Worm (Caenorhabditis elegans) whole organism, late embryonic: ENCODE measurements around the gene clec-6.

Source experiments
- C08G9.2 ChIP-seq: sonication (generic microtip); optimal IDR thresholded peaks from 2 replicates; lab custom pipeline; 2016; ENCODE audit warnings: mild to moderate bottlenecking, missing genetic modification characterization, moderate library complexity, missing compliant biosample characterization
- F13H6.1 ChIP-seq: sonication (generic microtip); optimal IDR thresholded peaks from 2 replicates; lab custom pipeline; 2016; ENCODE audit warnings: missing genetic modification characterization, missing compliant biosample characterization
- K09A11.1 ChIP-seq: sonication (generic microtip); optimal IDR thresholded peaks from 2 replicates; lab custom pipeline; 2017; ENCODE audit warnings: antibody characterized with exemption, mild to moderate bottlenecking, missing genetic modification characterization, missing compliant biosample characterization; ENCODE audit not compliant: insufficient read depth
- ahr-1 ChIP-seq: sonication (generic microtip); optimal IDR thresholded peaks from 2 replicates; lab custom pipeline; 2016; ENCODE audit warnings: missing genetic modification characterization, missing compliant biosample characterization
- ama-1 ChIP-seq: fragments of 150-350 bp; optimal IDR thresholded peaks from 2 replicates; lab custom pipeline; 2014
- ceh-18 ChIP-seq: sonication (generic microtip); optimal IDR thresholded peaks from 2 replicates; lab custom pipeline; 2016; ENCODE audit warnings: missing genetic modification characterization, missing compliant biosample characterization
- ceh-19 ChIP-seq: fragments of 200-800 bp; sonication (Bioruptor generic); optimal IDR thresholded peaks from 2 replicates; lab custom pipeline; 2018; ENCODE audit warnings: mild to moderate bottlenecking, missing genetic modification characterization, missing compliant biosample characterization
- ceh-2 ChIP-seq: sonication (generic microtip); optimal IDR thresholded peaks from 2 replicates; lab custom pipeline; 2016; ENCODE audit warnings: missing genotype, missing genetic modification characterization, missing compliant biosample characterization
- ceh-30 ChIP-seq: fragments of 150-350 bp; optimal IDR thresholded peaks from 2 replicates; lab custom pipeline; 2014; ENCODE audit warnings: missing biosample characterization, missing genetic modification characterization
- ceh-31 ChIP-seq: sonication (generic microtip); optimal IDR thresholded peaks from 2 replicates; lab custom pipeline; 2016; ENCODE audit warnings: missing genetic modification characterization, missing compliant biosample characterization
- ceh-34 ChIP-seq: sonication (generic microtip); optimal IDR thresholded peaks from 2 replicates; lab custom pipeline; 2016; ENCODE audit warnings: mild to moderate bottlenecking, missing genetic modification characterization, missing compliant biosample characterization
- ceh-45 ChIP-seq: fragments of 200-800 bp; sonication (Bioruptor generic); IDR thresholded peaks from 2 replicates; pipeline ENCODE4 v1.3.6; 2022; ENCODE audit warnings: missing genetic modification reagents, missing genetic modification characterization, missing compliant biosample characterization
- ceh-48 ChIP-seq: sonication (generic microtip); optimal IDR thresholded peaks from 2 replicates; lab custom pipeline; 2016; ENCODE audit warnings: missing genetic modification characterization, inconsistent platforms, missing compliant biosample characterization
- ceh-6 ChIP-seq: fragments of 200-800 bp; sonication (Bioruptor generic); optimal IDR thresholded peaks from 2 replicates; lab custom pipeline; 2018; ENCODE audit warnings: mild to moderate bottlenecking, missing genetic modification characterization, missing compliant biosample characterization
- ceh-9 ChIP-seq: sonication (generic microtip); optimal IDR thresholded peaks from 2 replicates; lab custom pipeline; 2016; ENCODE audit warnings: mild to moderate bottlenecking, missing genetic modification characterization, inconsistent platforms, missing compliant biosample characterization
- dmd-4 ChIP-seq: sonication (generic microtip); optimal IDR thresholded peaks from 2 replicates; lab custom pipeline; 2016; ENCODE audit warnings: borderline replicate concordance, missing genetic modification characterization, missing compliant biosample characterization
- elt-2 ChIP-seq: sonication (generic microtip); optimal IDR thresholded peaks from 2 replicates; lab custom pipeline; 2016; ENCODE audit warnings: missing genetic modification reagents, missing genetic modification characterization, missing compliant biosample characterization
- ets-4 ChIP-seq: sonication (generic microtip); optimal IDR thresholded peaks from 2 replicates; lab custom pipeline; 2016; ENCODE audit warnings: missing genetic modification characterization, missing compliant biosample characterization
- fax-1 ChIP-seq: sonication (generic microtip); optimal IDR thresholded peaks from 2 replicates; lab custom pipeline; 2016; ENCODE audit warnings: missing genotype, missing genetic modification characterization, missing compliant biosample characterization
- fkh-10 ChIP-seq: fragments of 150-350 bp; optimal IDR thresholded peaks from 2 replicates; lab custom pipeline; 2014; ENCODE audit warnings: missing biosample characterization, missing genetic modification reagents, missing genetic modification characterization
- hlh-6 ChIP-seq: sonication (generic microtip); optimal IDR thresholded peaks from 2 replicates; lab custom pipeline; 2016; ENCODE audit warnings: missing genotype, missing genetic modification characterization, missing compliant biosample characterization
- hlh-8 ChIP-seq: sonication (generic microtip); optimal IDR thresholded peaks from 2 replicates; lab custom pipeline; 2016; ENCODE audit warnings: missing genotype, missing genetic modification characterization, missing compliant biosample characterization
- lim-6 ChIP-seq: sonication (generic microtip); optimal IDR thresholded peaks from 2 replicates; lab custom pipeline; 2016; ENCODE audit warnings: missing genetic modification characterization, missing compliant biosample characterization
- mec-3 ChIP-seq: sonication (generic microtip); optimal IDR thresholded peaks from 2 replicates; lab custom pipeline; 2016; ENCODE audit warnings: borderline replicate concordance, missing genetic modification characterization, missing compliant biosample characterization
- nfya-1 ChIP-seq: sonication (generic microtip); optimal IDR thresholded peaks from 2 replicates; lab custom pipeline; 2017; ENCODE audit warnings: missing genetic modification characterization, mild to moderate bottlenecking, missing compliant biosample characterization, antibody characterized with exemption, moderate library complexity
- nhr-11 ChIP-seq: fragments of 150-350 bp; optimal IDR thresholded peaks from 2 replicates; lab custom pipeline; 2014; ENCODE audit warnings: missing biosample characterization, missing genetic modification characterization
- npax-4 ChIP-seq: sonication (generic microtip); optimal IDR thresholded peaks from 2 replicates; lab custom pipeline; 2016; ENCODE audit warnings: missing genetic modification characterization, missing compliant biosample characterization
- pag-3 ChIP-seq: sonication (generic microtip); optimal IDR thresholded peaks from 2 replicates; lab custom pipeline; 2016; ENCODE audit warnings: missing compliant biosample characterization, missing genetic modification characterization, borderline replicate concordance
- pat-9 ChIP-seq: fragments of 200-800 bp; sonication (Bioruptor generic); optimal IDR thresholded peaks from 2 replicates; lab custom pipeline; 2018; ENCODE audit warnings: mild to moderate bottlenecking, missing genetic modification characterization, moderate library complexity, missing compliant biosample characterization
- pha-4 ChIP-seq: fragments of 150-350 bp; optimal IDR thresholded peaks from 2 replicates; lab custom pipeline; 2018; ENCODE audit warnings: missing biosample characterization, missing genetic modification reagents, missing genetic modification characterization
- pqm-1 ChIP-seq: sonication (generic microtip); optimal IDR thresholded peaks from 2 replicates; lab custom pipeline; 2016; ENCODE audit warnings: missing genetic modification characterization, missing compliant biosample characterization
- ref-2 ChIP-seq: sonication (generic microtip); optimal IDR thresholded peaks from 2 replicates; lab custom pipeline; 2016; ENCODE audit warnings: missing genetic modification characterization, missing compliant biosample characterization
- rnt-1 ChIP-seq: sonication (generic microtip); optimal IDR thresholded peaks from 2 replicates; lab custom pipeline; 2016; ENCODE audit warnings: missing genetic modification characterization, missing compliant biosample characterization
- sdc-2 ChIP-seq: sonication (generic microtip); optimal IDR thresholded peaks from 2 replicates; lab custom pipeline; 2016; ENCODE audit warnings: missing genotype, missing genetic modification characterization, missing compliant biosample characterization
- tbx-7 ChIP-seq: sonication (generic microtip); optimal IDR thresholded peaks from 2 replicates; lab custom pipeline; 2016; ENCODE audit warnings: missing genotype, missing genetic modification characterization, missing compliant biosample characterization
- ttx-3 ChIP-seq: sonication (generic microtip); optimal IDR thresholded peaks from 2 replicates; lab custom pipeline; 2016; ENCODE audit warnings: missing genetic modification reagents, missing genetic modification characterization, missing compliant biosample characterization
- unc-3 ChIP-seq, 2 experiments: fragments of 200-800 bp in 1 of 2; sonication (Bioruptor generic) in 1 of 2; sonication (generic microtip) in 1 of 2; conservative IDR thresholded peaks in 1 of 2; optimal IDR thresholded peaks in 1 of 2; 2 replicates each; pipeline versions ENCODE4 v1.3.6 to Lab custom; 2016 to 2022; ENCODE audit warnings: missing compliant biosample characterization in 2 of 2, missing genetic modification characterization in 2 of 2, missing genetic modification reagents in 1 of 2
- unc-55 ChIP-seq: sonication (generic microtip); optimal IDR thresholded peaks from 2 replicates; lab custom pipeline; 2017; ENCODE audit warnings: missing biosample characterization, missing genetic modification reagents, missing genetic modification characterization
- zip-5 ChIP-seq: sonication (generic microtip); optimal IDR thresholded peaks from 2 replicates; lab custom pipeline; 2016; ENCODE audit warnings: missing genetic modification characterization, missing compliant biosample characterization
- ztf-16 ChIP-seq: sonication (generic microtip); optimal IDR thresholded peaks from 2 replicates; lab custom pipeline; 2017; ENCODE audit warnings: missing genetic modification characterization, missing compliant biosample characterization

Gene clec-6

DNA sequence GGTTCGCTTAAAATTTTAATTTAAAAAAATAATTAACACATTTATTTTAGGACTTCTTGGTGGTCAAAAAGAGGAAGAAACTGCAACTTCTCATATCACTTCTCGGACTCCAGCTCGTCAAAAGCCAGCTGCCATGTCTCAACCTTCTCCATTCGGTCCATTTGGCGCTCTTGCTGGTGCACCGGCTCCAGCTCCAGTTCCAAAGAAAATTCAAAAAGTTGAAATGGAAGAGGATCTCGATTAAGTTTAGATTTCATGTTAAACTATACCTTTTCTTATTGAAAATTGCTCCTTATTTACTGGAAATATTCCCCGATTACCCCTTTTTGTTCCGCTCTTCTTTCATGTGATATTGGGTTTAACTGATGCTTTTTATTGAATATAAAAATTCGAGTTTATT is 26.5 kb upstream of the clec-6 start:
- TF ChIP-seq sdc-2 (tag; lab: Kevin White, UChicago) (no peak), ama-1 (lab: Kevin White, UChicago) (no peak), pag-3 (tag; lab: Kevin White, UChicago) (no peak), elt-2 (no peak), unc-55 (GFP tag; lab: Kevin White, UChicago) (no peak), pqm-1 (tag; lab: Kevin White, UChicago) (no peak), hlh-6 (tag; lab: Kevin White, UChicago) (no peak), rnt-1 (no peak), ceh-31 (tag; lab: Kevin White, UChicago) (no peak), ttx-3 (tag; lab: Kevin White, UChicago) (no peak), dmd-4 (tag; lab: Kevin White, UChicago) (no peak), ceh-9 (tag; lab: Kevin White, UChicago) (no peak), ceh-18 (tag; lab: Kevin White, UChicago) (no peak), fax-1 (tag; lab: Kevin White, UChicago) (no peak), nhr-11 (no peak), mec-3 (no peak), ceh-30 (tag; lab: Kevin White, UChicago) (no peak)
- TF ChIP-seq, all 69 proteins: peak for 0

- TF ChIP-seq ets-4 (tag; lab: Kevin White, UChicago) (peak; percentile 75), tbx-7 (tag; lab: Kevin White, UChicago) (peak; percentile 71), unc-55 (GFP tag; lab: Kevin White, UChicago) (peak; percentile 30), ceh-30 (tag; lab: Kevin White, UChicago) (no peak), ztf-16 (tag; lab: Kevin White, UChicago) (peak; percentile 13), ceh-6 (no peak), fax-1 (tag; lab: Kevin White, UChicago) (peak; percentile 2), lim-6 (tag; lab: Kevin White, UChicago) (peak; percentile 39), ceh-18 (tag; lab: Kevin White, UChicago) (peak; percentile 38), rnt-1 (peak; percentile 7), pha-4 (tag; lab: Kevin White, UChicago) (no peak), C08G9.2 (peak; percentile 85), fkh-10 (no peak), ceh-2 (tag; lab: Kevin White, UChicago) (peak; percentile 71), hlh-8 (tag; lab: Kevin White, UChicago) (peak; percentile 72), ref-2 (peak; percentile 25), ceh-31 (tag; lab: Kevin White, UChicago) (peak; percentile 85), zip-5 (tag; lab: Kevin White, UChicago) (peak; percentile 52), unc-3 (GFP tag; conservative IDR thresholded peaks at IDR 0.05; lab: Robert Waterston, UW) (no peak), unc-3 (tag; optimal IDR thresholded peaks at IDR 0.05; lab: Kevin White, UChicago) (no peak), npax-4 (tag; lab: Kevin White, UChicago) (no peak)
Measured at ce11 chrIII:4912317-4912716, 25.1 kb upstream of the clec-6 start, which contains the start of the genes F26F4.9 and cee-1. TSS of gene F26F4.9 (minus strand) at chrIII:4912521. TSS of gene cee-1 (plus strand) at chrIII:4912699.

- TF ChIP-seq fkh-10 (no peak), ceh-45 (GFP tag; lab: Robert Waterston, UW) (no peak), ceh-19 (GFP tag; lab: Kevin White, UChicago) (no peak), nfya-1 (no peak)
Measured at ce11 chrIII:4910956-4911355, 23.7 kb upstream of the clec-6 start, which contains the start of gene F26F4.2. TSS of gene F26F4.2 (plus strand) at chrIII:4911256.

DNA sequence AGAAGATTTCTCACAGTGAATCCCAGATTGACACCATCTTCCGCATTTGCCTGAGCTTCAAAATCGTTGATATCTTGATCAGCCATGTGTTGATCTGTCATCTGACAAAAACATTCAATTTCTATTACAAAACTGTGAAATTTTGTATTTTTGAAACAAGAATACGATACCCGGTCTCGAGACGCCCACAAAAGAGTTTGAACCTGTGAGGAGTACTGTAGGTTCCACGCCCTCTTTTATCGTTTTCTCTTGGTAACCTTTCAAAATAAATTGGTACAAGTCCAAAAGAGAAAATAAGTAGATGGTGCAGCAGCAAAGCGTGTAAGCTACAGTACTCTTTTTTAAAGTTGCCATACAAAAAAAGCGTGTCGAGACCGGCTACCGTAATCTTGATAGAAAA is 22.7 kb upstream of the clec-6 start, which contains the start of gene F26F4.12:
Gene F26F4.12 (minus strand): TSS at position 101 of the 400 bp plus-strand sequence.
- TF ChIP-seq ceh-18 (tag; lab: Kevin White, UChicago) (no peak), dmd-4 (tag; lab: Kevin White, UChicago) (no peak), tbx-7 (tag; lab: Kevin White, UChicago) (no peak), rnt-1 (no peak), ets-4 (tag; lab: Kevin White, UChicago) (no peak), ceh-30 (tag; lab: Kevin White, UChicago) (no peak), ahr-1 (tag; lab: Kevin White, UChicago) (no peak), K09A11.1 (no peak), ama-1 (lab: Kevin White, UChicago) (no peak), ceh-34 (tag; lab: Kevin White, UChicago) (no peak), F13H6.1 (no peak), ceh-48 (tag; lab: Kevin White, UChicago) (no peak), pha-4 (tag; lab: Kevin White, UChicago) (no peak), pat-9 (tag; lab: Kevin White, UChicago) (no peak), ttx-3 (tag; lab: Kevin White, UChicago) (no peak)
- TF ChIP-seq, all 69 proteins: peak for 0
